Worm (Caenorhabditis elegans): Measurements from ENCODE around the gene R01H10.4.

R01H10.4 gene

ce11 chrIII:10289790-10290189 lies 35.2 kb downstream of the R01H10.4 start:
- no peak for TF ChIP-seq unc-55 (GFP tag; optimal IDR thresholded peaks at IDR 0.05)
- TF ChIP-seq rnt-1 (tag; optimal IDR thresholded peaks at IDR 0.05), result no peak
- no peak for TF ChIP-seq sox-2 (GFP tag; IDR thresholded peaks at IDR 0.05)
- no peak for TF ChIP-seq unc-3 (GFP tag; conservative IDR thresholded peaks at IDR 0.05)
- TF ChIP-seq unc-3 (tag; optimal IDR thresholded peaks at IDR 0.05), result no peak
- no peak for TF ChIP-seq ttx-3 (tag; optimal IDR thresholded peaks at IDR 0.05)
- no peak for TF ChIP-seq pat-9 (tag; optimal IDR thresholded peaks at IDR 0.05)

- TF ChIP-seq elt-4 (tag; optimal IDR thresholded peaks at IDR 0.05), result no peak
Observed at ce11 chrIII:10290541-10290940, 35.9 kb downstream of the R01H10.4 start.

- TF ChIP-seq fax-1 (tag; optimal IDR thresholded peaks at IDR 0.05) (no peak), pha-2 (tag; optimal IDR thresholded peaks at IDR 0.05) (no peak), hlh-13 (GFP tag; optimal IDR thresholded peaks at IDR 0.05) (no peak), C38D4.7 (GFP tag; optimal IDR thresholded peaks at IDR 0.05) (no peak), ceh-48 (tag; optimal IDR thresholded peaks at IDR 0.05) (no peak), nfya-1 (tag; optimal IDR thresholded peaks at IDR 0.05) (no peak), hlh-6 (tag; optimal IDR thresholded peaks at IDR 0.05) (no peak), unc-55 (GFP tag; optimal IDR thresholded peaks at IDR 0.05) (no peak), ceh-14 (tag; optimal IDR thresholded peaks at IDR 0.05) (no peak), mec-3 (tag; optimal IDR thresholded peaks at IDR 0.05; ENCODE audit: borderline replicate concordance) (no peak), odd-2 (tag; optimal IDR thresholded peaks at IDR 0.05) (no peak), ref-2 (tag; optimal IDR thresholded peaks at IDR 0.05) (no peak)
Observed at ce11 chrIII:10293362-10293761, 38.7 kb downstream of the R01H10.4 start.

ce11 chrIII:10293946-10294345 lies 39.3 kb downstream of the R01H10.4 start:
- TF ChIP-seq ceh-6 (GFP tag; optimal IDR thresholded peaks at IDR 0.05), result no peak
- no peak for TF ChIP-seq tbx-2 (tag; optimal IDR thresholded peaks at IDR 0.05)

DNA sequence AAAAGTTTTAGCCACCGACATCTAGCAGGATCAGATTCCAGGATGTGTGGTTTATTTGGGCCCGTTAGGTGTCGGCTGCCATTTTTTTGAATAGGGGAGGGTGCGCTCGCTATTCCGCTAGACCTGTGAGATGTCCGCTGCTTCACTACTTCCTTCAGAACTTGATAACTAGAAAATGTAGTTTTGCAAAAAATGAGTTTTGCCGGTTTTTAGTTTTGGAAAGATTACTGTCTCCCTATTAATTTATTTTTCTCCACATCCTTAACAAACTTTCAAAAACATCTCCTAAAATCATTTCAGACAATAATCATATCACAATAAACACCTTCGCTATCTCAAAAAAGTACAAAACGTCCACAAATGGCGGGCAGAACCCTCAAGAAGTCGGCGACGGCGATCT lies 40.2 kb downstream of the R01H10.4 start, which contains the start of gene vglu-2:
Gene vglu-2, plus strand, starts transcription at position 301 of the 400 bp plus-strand sequence.
- TF ChIP-seq pat-9 (tag; optimal IDR thresholded peaks at IDR 0.05) (no peak), ama-1 (optimal IDR thresholded peaks at IDR 0.05) (no peak), nhr-11 (tag; optimal IDR thresholded peaks at IDR 0.05) (no peak), mec-3 (tag; optimal IDR thresholded peaks at IDR 0.05; ENCODE audit: borderline replicate concordance) (no peak), elt-4 (tag; optimal IDR thresholded peaks at IDR 0.05) (no peak), tbx-2 (tag; optimal IDR thresholded peaks at IDR 0.05) (no peak)

- TF ChIP-seq C38D4.7 (GFP tag; optimal IDR thresholded peaks at IDR 0.05) (no peak), lim-6 (tag; optimal IDR thresholded peaks at IDR 0.05) (no peak), elt-4 (tag; optimal IDR thresholded peaks at IDR 0.05) (no peak), ceh-9 (tag; optimal IDR thresholded peaks at IDR 0.05) (no peak), pros-1 (tag; optimal IDR thresholded peaks at IDR 0.05) (no peak), eyg-1 (tag; optimal IDR thresholded peaks at IDR 0.05) (no peak), pat-9 (tag; optimal IDR thresholded peaks at IDR 0.05) (no peak), odd-2 (tag; optimal IDR thresholded peaks at IDR 0.05) (no peak), unc-42 (tag; optimal IDR thresholded peaks at IDR 0.05) (no peak), nhr-232 (tag; optimal IDR thresholded peaks at IDR 0.05) (no peak), ceh-19 (GFP tag; optimal IDR thresholded peaks at IDR 0.05) (no peak), hlh-15 (tag; optimal IDR thresholded peaks at IDR 0.05) (no peak), nhr-11 (tag; optimal IDR thresholded peaks at IDR 0.05) (no peak), tbx-7 (tag; optimal IDR thresholded peaks at IDR 0.05) (no peak)
Observed at ce11 chrIII:10296904-10297303, 42.3 kb downstream of the R01H10.4 start.
